Worm (Caenorhabditis elegans): ENCODE data around the gene F57G12.2.

Gene F57G12.2

DNA sequence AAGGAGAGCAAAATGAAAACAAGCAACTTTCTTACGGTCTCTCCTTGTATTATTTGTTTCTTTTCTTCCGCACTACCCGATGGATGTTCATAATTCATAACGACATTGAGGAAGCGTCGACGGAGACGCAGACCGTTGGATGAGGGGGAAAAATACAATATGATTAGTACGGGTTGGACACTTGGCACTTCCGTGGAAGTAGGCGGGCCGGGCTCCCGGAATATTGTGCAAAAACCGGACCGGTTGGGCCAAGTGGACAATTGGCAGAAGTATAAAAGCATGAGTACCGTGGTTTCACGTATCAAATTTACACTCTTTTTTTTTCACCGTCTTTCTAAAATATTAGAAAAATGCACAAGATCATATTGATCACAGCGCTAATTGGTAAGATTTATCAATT is 17.3 kb downstream of the F57G12.2 start, which contains the start of gene M153.3:
Gene M153.3, plus strand, starts transcription at position 301 of the 400 bp plus-strand sequence.
- TF ChIP-seq lin-15B (tag; optimal IDR thresholded peaks at IDR 0.05): no peak
- no peak for TF ChIP-seq nfya-1 (tag; optimal IDR thresholded peaks at IDR 0.05; ENCODE audit: insufficient read depth)
- TF ChIP-seq nhr-28 (tag; optimal IDR thresholded peaks at IDR 0.05): no peak
- TF ChIP-seq pqm-1 (tag; optimal IDR thresholded peaks at IDR 0.05): no peak
- TF ChIP-seq ceh-28 (tag; optimal IDR thresholded peaks at IDR 0.05): no peak
- no peak for TF ChIP-seq unc-39 (tag; optimal IDR thresholded peaks at IDR 0.05)
- TF ChIP-seq egl-5 (tag; optimal IDR thresholded peaks at IDR 0.05): no peak
- no peak for TF ChIP-seq ZK546.5 (tag; optimal IDR thresholded peaks at IDR 0.05)
- no peak for TF ChIP-seq elt-3 (tag; optimal IDR thresholded peaks at IDR 0.05)
- TF ChIP-seq ceh-9 (tag; optimal IDR thresholded peaks at IDR 0.05): no peak
- TF ChIP-seq elt-2 (tag; optimal IDR thresholded peaks at IDR 0.05): no peak
- TF ChIP-seq nhr-77 (tag; optimal IDR thresholded peaks at IDR 0.05): no peak
- TF ChIP-seq ztf-11 (tag; optimal IDR thresholded peaks at IDR 0.05): no peak
- TF ChIP-seq nhr-11 (tag; optimal IDR thresholded peaks at IDR 0.05): no peak

- TF ChIP-seq elt-2 (tag; optimal IDR thresholded peaks at IDR 0.05) (no peak), ceh-9 (tag; optimal IDR thresholded peaks at IDR 0.05) (no peak), ceh-28 (tag; optimal IDR thresholded peaks at IDR 0.05) (no peak), egl-27 (tag; optimal IDR thresholded peaks at IDR 0.05) (no peak), R02D3.7 (tag; optimal IDR thresholded peaks at IDR 0.05) (no peak), fos-1 (tag; optimal IDR thresholded peaks at IDR 0.05) (no peak), ztf-4 (tag; optimal IDR thresholded peaks at IDR 0.05) (no peak), egl-5 (tag; optimal IDR thresholded peaks at IDR 0.05) (no peak), aly-2 (tag; optimal IDR thresholded peaks at IDR 0.05) (no peak), hmg-11 (tag; optimal IDR thresholded peaks at IDR 0.05) (no peak), lin-39 (tag; optimal IDR thresholded peaks at IDR 0.05) (no peak), pqm-1 (tag; optimal IDR thresholded peaks at IDR 0.05) (no peak)
Observed at ce11 chrX:12141051-12141450, 18.8 kb downstream of the F57G12.2 start, which contains the start of gene lyst-1. Gene lyst-1, minus strand, starts transcription at chrX:12141151.

- TF ChIP-seq nhr-23 (tag; optimal IDR thresholded peaks at IDR 0.05) (no peak), pha-4 (tag; optimal IDR thresholded peaks at IDR 0.05) (no peak), nhr-11 (tag; optimal IDR thresholded peaks at IDR 0.05) (no peak), ceh-82 (tag; optimal IDR thresholded peaks at IDR 0.05) (no peak), ceh-16 (tag; optimal IDR thresholded peaks at IDR 0.05) (no peak), nhr-43 (tag; optimal IDR thresholded peaks at IDR 0.05; ENCODE audit: poor library complexity, severe bottlenecking) (no peak), eor-1 (tag; optimal IDR thresholded peaks at IDR 0.05) (no peak), tbx-2 (tag; optimal IDR thresholded peaks at IDR 0.05) (no peak)
Observed at ce11 chrX:12125308-12125707, 34.5 kb downstream of the F57G12.2 start, which contains the start of gene lgc-18. Gene lgc-18, plus strand, starts transcription at chrX:12125608.

DNA sequence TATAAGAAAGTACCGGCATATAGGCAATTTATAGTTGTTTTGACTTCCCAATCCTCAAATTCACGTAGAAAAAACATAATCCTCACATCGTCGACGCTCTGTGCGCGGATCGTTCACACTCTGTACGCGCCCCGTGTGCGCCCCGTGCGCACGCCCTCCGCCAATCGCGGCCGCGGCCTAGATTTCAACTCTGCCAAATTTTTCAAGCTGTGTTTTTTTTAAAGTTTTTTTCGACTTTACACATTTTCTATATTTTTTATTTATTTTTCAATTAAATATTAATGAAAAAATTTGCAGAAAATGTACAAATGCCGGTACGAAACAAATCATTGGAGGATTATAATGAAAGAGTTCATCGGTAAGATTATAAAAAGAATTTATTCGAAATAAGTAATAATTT is 36.7 kb downstream of the F57G12.2 start, which contains the start of gene T01H10.11:
Gene T01H10.11, plus strand, starts transcription at position 301 of the 400 bp plus-strand sequence.
- no peak for TF ChIP-seq pqm-1 (tag; optimal IDR thresholded peaks at IDR 0.05)
- no peak for TF ChIP-seq nhr-12 (tag; optimal IDR thresholded peaks at IDR 0.05)
- no peak for TF ChIP-seq ceh-28 (tag; optimal IDR thresholded peaks at IDR 0.05)
- no peak for TF ChIP-seq lin-39 (tag; optimal IDR thresholded peaks at IDR 0.05)
- no peak for TF ChIP-seq ZK546.5 (tag; optimal IDR thresholded peaks at IDR 0.05)
- TF ChIP-seq nhr-76 (tag; optimal IDR thresholded peaks at IDR 0.05): no peak
- no peak for TF ChIP-seq elt-2 (tag; optimal IDR thresholded peaks at IDR 0.05)
- TF ChIP-seq zag-1 (tag; optimal IDR thresholded peaks at IDR 0.05): no peak
- TF ChIP-seq nhr-237 (tag; optimal IDR thresholded peaks at IDR 0.05): no peak
- no peak for TF ChIP-seq skn-1 (tag; optimal IDR thresholded peaks at IDR 0.05)
- no peak for TF ChIP-seq tbx-2 (tag; optimal IDR thresholded peaks at IDR 0.05)
- TF ChIP-seq pha-4 (tag; optimal IDR thresholded peaks at IDR 0.05): no peak
- TF ChIP-seq sea-2 (GFP tag; optimal IDR thresholded peaks at IDR 0.05): no peak
- TF ChIP-seq nhr-28 (tag; optimal IDR thresholded peaks at IDR 0.05): no peak

DNA sequence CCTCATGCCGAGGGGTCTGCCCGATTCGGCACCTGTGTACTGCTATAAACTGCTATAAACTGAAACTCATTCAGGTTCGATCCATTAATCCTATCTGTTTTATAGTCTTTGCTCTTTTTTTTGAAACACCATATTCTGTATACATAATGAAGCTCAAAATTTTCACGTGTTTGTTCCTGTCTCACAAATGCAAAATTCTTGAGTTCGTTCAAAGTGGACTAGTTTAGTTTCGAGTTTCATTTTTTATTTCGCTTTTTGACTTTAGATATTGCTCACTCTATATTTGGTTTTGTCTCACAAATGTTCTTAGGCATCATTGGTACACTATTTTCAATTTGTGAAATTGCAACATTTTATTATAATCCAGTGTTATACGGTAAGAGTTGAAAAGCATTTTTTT is 38.6 kb downstream of the F57G12.2 start, which contains the start of gene lgc-17:
Gene lgc-17, plus strand, starts transcription at position 301 of the 400 bp plus-strand sequence.
- TF ChIP-seq tbx-2 (tag; optimal IDR thresholded peaks at IDR 0.05) (no peak), aly-2 (tag; optimal IDR thresholded peaks at IDR 0.05) (no peak), ceh-82 (tag; optimal IDR thresholded peaks at IDR 0.05) (no peak), fkh-10 (GFP tag; optimal IDR thresholded peaks at IDR 0.05) (no peak), nhr-67 (tag; optimal IDR thresholded peaks at IDR 0.05) (no peak), eor-1 (tag; optimal IDR thresholded peaks at IDR 0.05) (no peak), ceh-28 (tag; optimal IDR thresholded peaks at IDR 0.05) (no peak), nhr-237 (tag; optimal IDR thresholded peaks at IDR 0.05) (no peak), unc-62 (GFP tag; optimal IDR thresholded peaks at IDR 0.05) (no peak), ztf-4 (tag; optimal IDR thresholded peaks at IDR 0.05) (no peak)

Measured in whole organism, L3 larva.